Fruit fly (Drosophila melanogaster): ENCODE measurements around the gene nkd.
A peak's percentile ranks its signal among the peaks of the same experiment; 100 is the strongest.

The nkd gene

DNA sequence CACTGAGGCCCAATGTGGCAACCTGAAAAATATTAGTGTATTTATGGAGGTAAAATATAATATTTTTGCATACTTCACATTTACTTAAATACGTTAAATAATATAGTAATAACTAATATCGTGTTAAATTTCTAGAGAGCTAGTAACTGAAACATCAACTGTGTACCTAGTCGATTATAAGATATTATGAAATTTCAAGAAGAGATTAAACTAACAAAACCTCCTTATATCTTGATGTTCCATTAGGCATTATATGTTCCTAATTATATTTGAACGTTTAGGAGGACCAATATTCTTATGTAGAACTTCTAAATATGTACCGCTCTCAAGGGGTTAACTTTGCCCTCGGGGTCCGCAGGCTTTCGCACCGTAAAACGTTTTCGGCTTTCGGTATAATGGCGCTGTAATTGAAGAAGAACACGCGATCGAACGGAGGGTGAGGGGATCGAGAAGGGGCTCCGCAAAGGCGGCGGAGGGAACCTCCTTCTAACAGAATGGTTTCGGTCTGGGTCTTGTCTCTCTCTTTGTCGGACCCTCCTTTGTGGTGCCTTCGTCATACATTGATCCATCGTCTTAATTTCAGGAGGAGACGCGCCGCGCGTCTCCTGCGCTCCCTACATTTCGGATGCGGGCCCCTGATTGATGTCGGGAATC is 1.3 kb upstream of the nkd start:
- TF ChIP-seq Snoo (tag; optimal IDR thresholded peaks at IDR 0.05) (peak; percentile 82), Pif1A (GFP tag; optimal IDR thresholded peaks at IDR 0.05) (peak; percentile 57), CG14655 (GFP tag; optimal IDR thresholded peaks at IDR 0.05) (peak; percentile 74), CG15710 (tag; optimal IDR thresholded peaks at IDR 0.05) (peak; percentile 69), CG4496 (GFP tag; IDR thresholded peaks at IDR 0.05) (no peak), CG32121 (GFP tag; IDR thresholded peaks at IDR 0.05) (no peak), CG8301 (tag; optimal IDR thresholded peaks at IDR 0.05) (peak; percentile 45), CG8159 (tag; optimal IDR thresholded peaks at IDR 0.05) (peak; percentile 75), CG17806 (tag; optimal IDR thresholded peaks at IDR 0.05) (peak; percentile 62), Pif1B (GFP tag; optimal IDR thresholded peaks at IDR 0.05) (peak; percentile 65), fd96Ca (GFP tag; IDR thresholded peaks at IDR 0.05) (no peak), CG34367 (tag; optimal IDR thresholded peaks at IDR 0.05) (peak; percentile 26), gl (tag; optimal IDR thresholded peaks at IDR 0.05) (peak; percentile 7), CG9948 (tag; optimal IDR thresholded peaks at IDR 0.05) (peak; percentile 69), EcR (GFP tag; optimal IDR thresholded peaks at IDR 0.05) (peak; percentile 5), CG12605 (GFP tag; IDR thresholded peaks at IDR 0.05) (no peak), D1 (tag; optimal IDR thresholded peaks at IDR 0.05) (peak; percentile 39)

dm6 chr3L:19044589-19045298 is 505 bp downstream of the nkd start:
- TF ChIP-seq Pif1A (GFP tag; optimal IDR thresholded peaks at IDR 0.05) (no peak), CG4496 (GFP tag; IDR thresholded peaks at IDR 0.05) (peak; percentile 35; the same call in 1 of the 3 replicates)

DNA sequence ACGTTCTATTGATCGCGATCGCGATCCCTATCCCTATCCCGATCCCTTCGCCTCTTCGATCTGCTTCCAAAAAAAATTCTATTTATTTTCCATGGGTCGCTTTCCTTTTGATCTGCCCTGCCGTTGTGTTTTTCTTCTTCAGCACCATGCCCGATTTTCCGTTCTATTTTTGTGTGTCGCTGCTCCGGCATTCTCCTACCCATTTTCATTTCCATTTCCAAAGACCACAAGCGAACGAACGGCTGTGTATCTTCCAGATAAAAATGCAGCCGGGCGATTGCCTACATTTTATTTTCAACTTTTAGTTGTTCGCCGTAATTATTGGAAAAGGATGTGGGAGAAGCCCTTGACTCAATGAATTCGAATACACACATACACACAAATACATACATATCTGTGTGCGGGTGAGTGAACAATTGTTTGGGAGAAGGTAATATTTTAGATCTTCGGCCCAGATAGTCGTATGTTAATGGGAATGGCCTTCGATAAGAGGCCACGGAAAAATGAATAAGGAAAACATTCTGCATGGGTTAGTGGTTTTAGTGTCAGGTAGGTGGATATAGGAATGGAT is 1.7 kb downstream of the nkd start:
- no peak for TF ChIP-seq CG13204 (GFP tag; optimal IDR thresholded peaks at IDR 0.05)
- no peak for TF ChIP-seq CG34367 (tag; optimal IDR thresholded peaks at IDR 0.05)
- no peak for TF ChIP-seq Ets98B (GFP tag; IDR thresholded peaks at IDR 0.05)
- no peak for TF ChIP-seq CG9948 (tag; optimal IDR thresholded peaks at IDR 0.05)
- no peak for TF ChIP-seq Snoo (tag; optimal IDR thresholded peaks at IDR 0.05)
- no peak for TF ChIP-seq CG4496 (GFP tag; IDR thresholded peaks at IDR 0.05)
- TF ChIP-seq CG14655 (GFP tag; optimal IDR thresholded peaks at IDR 0.05) = no peak
- TF ChIP-seq Pif1B (GFP tag; optimal IDR thresholded peaks at IDR 0.05) = no peak
- no peak for TF ChIP-seq CG32121 (GFP tag; IDR thresholded peaks at IDR 0.05)
- no peak for TF ChIP-seq Pif1A (GFP tag; optimal IDR thresholded peaks at IDR 0.05)
- no peak for TF ChIP-seq fd96Ca (GFP tag; IDR thresholded peaks at IDR 0.05)
- no peak for TF ChIP-seq CG8301 (tag; optimal IDR thresholded peaks at IDR 0.05)
- no peak for TF ChIP-seq rn (GFP tag; IDR thresholded peaks at IDR 0.05)
- no peak for TF ChIP-seq gl (tag; optimal IDR thresholded peaks at IDR 0.05)
- no peak for TF ChIP-seq EcR (GFP tag; optimal IDR thresholded peaks at IDR 0.05)
- no peak for TF ChIP-seq D1 (tag; optimal IDR thresholded peaks at IDR 0.05)
- no peak for TF ChIP-seq CG17806 (tag; optimal IDR thresholded peaks at IDR 0.05)
- TF ChIP-seq CG12605 (GFP tag; IDR thresholded peaks at IDR 0.05) = no peak
- TF ChIP-seq CG15710 (tag; optimal IDR thresholded peaks at IDR 0.05) = no peak
- no peak for TF ChIP-seq CG8159 (tag; optimal IDR thresholded peaks at IDR 0.05)

DNA sequence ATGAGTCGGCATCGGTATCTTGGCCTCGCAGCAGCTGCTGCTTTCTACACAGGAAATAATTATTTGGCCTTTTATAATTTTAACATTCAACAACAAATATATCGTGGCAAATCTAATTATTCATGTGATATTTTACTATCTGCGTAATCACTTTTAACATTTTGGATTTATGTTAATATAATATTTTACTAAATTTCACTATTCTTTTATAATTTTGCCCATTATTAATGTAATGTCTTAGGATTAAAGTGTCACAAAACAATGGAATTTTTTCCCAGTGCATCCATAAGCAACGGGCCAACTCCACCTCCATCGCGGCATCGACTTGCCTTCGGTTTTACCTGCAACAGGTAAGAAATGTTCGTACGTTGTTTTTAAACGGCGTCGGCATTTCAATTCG is 2.7 kb downstream of the nkd start:
- peak; percentile 98 for TF ChIP-seq CG8159 (tag; optimal IDR thresholded peaks at IDR 0.05)
- peak; percentile 88 for TF ChIP-seq CG32121 (GFP tag; IDR thresholded peaks at IDR 0.05)
- peak; percentile 96 for TF ChIP-seq CG14655 (GFP tag; optimal IDR thresholded peaks at IDR 0.05)
- TF ChIP-seq CG10348 (GFP tag; IDR thresholded peaks at IDR 0.05) = peak; percentile 38; the same call in 1 of the 2 replicates
- peak; percentile 97 for TF ChIP-seq CG15710 (tag; optimal IDR thresholded peaks at IDR 0.05)
- TF ChIP-seq gl (tag; optimal IDR thresholded peaks at IDR 0.05) = peak; percentile 80
- TF ChIP-seq CG9948 (tag; optimal IDR thresholded peaks at IDR 0.05) = peak; percentile 97
- TF ChIP-seq Ets98B (GFP tag; IDR thresholded peaks at IDR 0.05) = peak; percentile 82
- peak; percentile 93 for TF ChIP-seq CG34367 (tag; optimal IDR thresholded peaks at IDR 0.05)
- peak; percentile 93 for TF ChIP-seq Snoo (tag; optimal IDR thresholded peaks at IDR 0.05)
- TF ChIP-seq CG17806 (tag; optimal IDR thresholded peaks at IDR 0.05) = peak; percentile 96
- peak; percentile 85 for TF ChIP-seq CG4496 (GFP tag; IDR thresholded peaks at IDR 0.05)
- no peak for TF ChIP-seq EcR (GFP tag; optimal IDR thresholded peaks at IDR 0.05)
- TF ChIP-seq rn (GFP tag; IDR thresholded peaks at IDR 0.05) = peak; percentile 79
- TF ChIP-seq Pif1B (GFP tag; optimal IDR thresholded peaks at IDR 0.05) = peak; percentile 91
- no peak for TF ChIP-seq CG13204 (GFP tag; optimal IDR thresholded peaks at IDR 0.05)
- peak; percentile 84 for TF ChIP-seq Pif1A (GFP tag; optimal IDR thresholded peaks at IDR 0.05)
- TF ChIP-seq fd96Ca (GFP tag; IDR thresholded peaks at IDR 0.05) = peak; percentile 61; the same call in 1 of the 3 replicates
- TF ChIP-seq CG12605 (GFP tag; IDR thresholded peaks at IDR 0.05) = peak; percentile 84
- peak; percentile 95 for TF ChIP-seq D1 (tag; optimal IDR thresholded peaks at IDR 0.05)
- peak; percentile 95 for TF ChIP-seq CG8301 (tag; optimal IDR thresholded peaks at IDR 0.05)

- peak; percentile 79 for TF ChIP-seq Snoo (tag; optimal IDR thresholded peaks at IDR 0.05)
- peak; percentile 98 for TF ChIP-seq CG13204 (GFP tag; optimal IDR thresholded peaks at IDR 0.05)
- TF ChIP-seq CG4496 (GFP tag; IDR thresholded peaks at IDR 0.05) = peak; percentile 49; the same call in 1 of the 3 replicates
- TF ChIP-seq fd96Ca (GFP tag; IDR thresholded peaks at IDR 0.05) = peak; percentile 36; the same call in 1 of the 3 replicates
- TF ChIP-seq CG32121 (GFP tag; IDR thresholded peaks at IDR 0.05) = 0 out of 2 replicates have a peak, but pooled peaks have one; percentile 17
- peak; percentile 87 for TF ChIP-seq Pif1B (GFP tag; optimal IDR thresholded peaks at IDR 0.05)
- peak; percentile 77 for TF ChIP-seq CG34367 (tag; optimal IDR thresholded peaks at IDR 0.05)
- peak; percentile 61 for TF ChIP-seq gl (tag; optimal IDR thresholded peaks at IDR 0.05)
- peak; percentile 89 for TF ChIP-seq CG9948 (tag; optimal IDR thresholded peaks at IDR 0.05)
- TF ChIP-seq EcR (GFP tag; optimal IDR thresholded peaks at IDR 0.05) = peak; percentile 67
- peak; percentile 87 for TF ChIP-seq CG8301 (tag; optimal IDR thresholded peaks at IDR 0.05)
- TF ChIP-seq Ets98B (GFP tag; IDR thresholded peaks at IDR 0.05) = no peak
- no peak; the same call in 1 of the 2 replicates for TF ChIP-seq CG12605 (GFP tag; IDR thresholded peaks at IDR 0.05)
- TF ChIP-seq CG17806 (tag; optimal IDR thresholded peaks at IDR 0.05) = peak; percentile 81
- peak; percentile 74 for TF ChIP-seq D1 (tag; optimal IDR thresholded peaks at IDR 0.05)
- TF ChIP-seq CG14655 (GFP tag; optimal IDR thresholded peaks at IDR 0.05) = peak; percentile 90
- peak; percentile 90 for TF ChIP-seq Pif1A (GFP tag; optimal IDR thresholded peaks at IDR 0.05)
- TF ChIP-seq CG15710 (tag; optimal IDR thresholded peaks at IDR 0.05) = peak; percentile 87
- TF ChIP-seq rn (GFP tag; IDR thresholded peaks at IDR 0.05) = peak; percentile 45; the same call in 1 of the 2 replicates
- peak; percentile 93 for TF ChIP-seq CG8159 (tag; optimal IDR thresholded peaks at IDR 0.05)
- no peak for TF ChIP-seq CG10348 (GFP tag; IDR thresholded peaks at IDR 0.05)
Observed at dm6 chr3L:19041665-19042385, 3.4 kb downstream of the nkd start.
